Worm (Caenorhabditis elegans) whole organism, late embryonic: ENCODE data around the gene T02H6.7.

Source experiments
- ceh-34 ChIP-seq: sonication (generic microtip); optimal IDR thresholded peaks from 2 replicates; lab custom pipeline; 2016; ENCODE audit warnings: mild to moderate bottlenecking, missing genetic modification characterization, missing compliant biosample characterization
- dve-1 ChIP-seq: sonication (generic microtip); optimal IDR thresholded peaks from 2 replicates; lab custom pipeline; 2017; ENCODE audit warnings: antibody characterized with exemption, mild to moderate bottlenecking, missing genetic modification characterization, missing compliant biosample characterization
- fkh-10 ChIP-seq: fragments of 150-350 bp; optimal IDR thresholded peaks from 2 replicates; lab custom pipeline; 2014; ENCODE audit warnings: missing biosample characterization, missing genetic modification reagents, missing genetic modification characterization
- hlh-6 ChIP-seq: sonication (generic microtip); optimal IDR thresholded peaks from 2 replicates; lab custom pipeline; 2016; ENCODE audit warnings: missing genotype, missing genetic modification characterization, missing compliant biosample characterization
- lin-11 ChIP-seq: fragments of 200-800 bp; sonication (Bioruptor generic); optimal IDR thresholded peaks from 2 replicates; lab custom pipeline; 2018; ENCODE audit warnings: mild to moderate bottlenecking, missing genetic modification characterization, missing compliant biosample characterization
- nfya-1 ChIP-seq: sonication (generic microtip); optimal IDR thresholded peaks from 2 replicates; lab custom pipeline; 2017; ENCODE audit warnings: missing genetic modification characterization, mild to moderate bottlenecking, missing compliant biosample characterization, antibody characterized with exemption, moderate library complexity
- pag-3 ChIP-seq: sonication (generic microtip); optimal IDR thresholded peaks from 2 replicates; lab custom pipeline; 2016; ENCODE audit warnings: missing compliant biosample characterization, missing genetic modification characterization, borderline replicate concordance
- pat-9 ChIP-seq: fragments of 200-800 bp; sonication (Bioruptor generic); optimal IDR thresholded peaks from 2 replicates; lab custom pipeline; 2018; ENCODE audit warnings: mild to moderate bottlenecking, missing genetic modification characterization, moderate library complexity, missing compliant biosample characterization
- pqm-1 ChIP-seq: sonication (generic microtip); optimal IDR thresholded peaks from 2 replicates; lab custom pipeline; 2016; ENCODE audit warnings: missing genetic modification characterization, missing compliant biosample characterization
- sox-2 ChIP-seq: fragments of 200-800 bp; sonication (Bioruptor generic); IDR thresholded peaks from 2 replicates; pipeline ENCODE4 v1.3.6; 2022; ENCODE audit warnings: missing genetic modification reagents, missing genetic modification characterization, missing compliant biosample characterization
- unc-55 ChIP-seq: sonication (generic microtip); optimal IDR thresholded peaks from 2 replicates; lab custom pipeline; 2017; ENCODE audit warnings: missing biosample characterization, missing genetic modification reagents, missing genetic modification characterization
- unc-86 ChIP-seq: sonication (generic microtip); optimal IDR thresholded peaks from 2 replicates; lab custom pipeline; 2016; ENCODE audit warnings: missing genetic modification characterization, missing compliant biosample characterization
- zip-5 ChIP-seq: sonication (generic microtip); optimal IDR thresholded peaks from 2 replicates; lab custom pipeline; 2016; ENCODE audit warnings: missing genetic modification characterization, missing compliant biosample characterization

- TF ChIP-seq unc-55 (GFP tag; lab: Kevin White, UChicago): no peak
- no peak for TF ChIP-seq unc-86 (tag; lab: Kevin White, UChicago)
- TF ChIP-seq zip-5: no peak
- TF ChIP-seq ceh-34 (tag; lab: Kevin White, UChicago): no peak
- no peak for TF ChIP-seq hlh-6 (tag; lab: Kevin White, UChicago)
- TF ChIP-seq pqm-1: no peak
- TF ChIP-seq nfya-1 (tag; lab: Kevin White, UChicago): no peak
- no peak for TF ChIP-seq pat-9
- TF ChIP-seq fkh-10: no peak
- TF ChIP-seq dve-1 (tag; lab: Kevin White, UChicago): no peak
- no peak for TF ChIP-seq sox-2
- no peak for TF ChIP-seq pag-3
- TF ChIP-seq lin-11 (tag; lab: Kevin White, UChicago): no peak
Measured at ce11 chrII:661696-662095, 20.7 kb upstream of the T02H6.7 start, which contains the start of gene sri-45.
